Worm (Caenorhabditis elegans): Measurements from ENCODE around the gene vab-15.

vab-15 gene

ce11 chrX:9837989-9838541 lies 9.0 kb upstream of the vab-15 start, which contains the start of gene ipla-2 (continued):
- TF ChIP-seq lin-13 (GFP tag; optimal IDR thresholded peaks at IDR 0.05) (no peak), ceh-82 (tag; optimal IDR thresholded peaks at IDR 0.05) (no peak), ZK546.5 (tag; optimal IDR thresholded peaks at IDR 0.05) (no peak), lim-7 (GFP tag; IDR thresholded peaks at IDR 0.05) (no peak), Y105C5A.15 (GFP tag; IDR thresholded peaks at IDR 0.05) (no peak), unc-39 (tag; optimal IDR thresholded peaks at IDR 0.05) (no peak), unc-62 (GFP tag; optimal IDR thresholded peaks at IDR 0.05 in 1 of 2) (no peak), unc-62 (tag; optimal IDR thresholded peaks at IDR 0.05) (no peak), set-16 (GFP tag; IDR thresholded peaks at IDR 0.05) (no peak), aha-1 (tag) (peak; percentile 97), nhr-10 (tag; optimal IDR thresholded peaks at IDR 0.05) (no peak), nhr-28 (tag; optimal IDR thresholded peaks at IDR 0.05) (peak; percentile 46), mxl-3 (GFP tag; optimal IDR thresholded peaks at IDR 0.05) (peak; percentile 95), duxl-1 (tag; optimal IDR thresholded peaks at IDR 0.05; ENCODE audit: poor library complexity) (no peak), T26A8.4 (GFP tag; IDR thresholded peaks at IDR 0.05) (no peak), hif-1 (tag; optimal IDR thresholded peaks at IDR 0.05) (peak in 1 of 2 experiments; percentile 61), F26F4.8 (GFP tag; conservative IDR thresholded peaks at IDR 0.05) (no peak), zfp-2 (tag; optimal IDR thresholded peaks at IDR 0.05) (no peak), dpl-1 (GFP tag; optimal IDR thresholded peaks at IDR 0.05) (peak; percentile 45), nhr-111 (GFP tag; optimal IDR thresholded peaks at IDR 0.05) (no peak), pha-4 (GFP tag; IDR thresholded peaks at IDR 0.05) (no peak), pha-4 (tag; optimal IDR thresholded peaks at IDR 0.05) (peak; percentile 64), tra-1 (GFP tag; IDR thresholded peaks at IDR 0.05) (no peak; the same call in 1 of the 2 replicates), attf-4 (tag; optimal IDR thresholded peaks at IDR 0.05) (no peak)

DNA sequence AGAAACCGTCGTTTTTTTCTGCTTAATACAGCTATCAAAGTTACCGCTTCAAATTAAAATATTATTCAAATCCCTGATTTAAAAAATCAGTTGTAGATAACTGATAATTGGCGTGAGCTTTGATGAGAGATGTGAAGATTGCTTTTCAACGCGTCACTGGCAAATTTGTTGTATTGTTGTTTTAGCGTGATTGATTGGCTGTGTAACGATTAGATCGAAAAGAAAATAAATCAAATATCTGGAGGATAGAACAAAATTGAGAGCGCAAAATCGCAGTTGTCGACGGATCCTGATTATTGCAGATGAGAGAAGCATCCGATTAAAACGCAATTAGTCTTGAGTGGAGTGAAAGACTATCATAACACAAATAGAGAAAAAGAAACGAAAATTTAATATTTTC lies 6.2 kb upstream of the vab-15 start:
- no peak for TF ChIP-seq hmg-1.1 (GFP tag; IDR thresholded peaks at IDR 0.05)
- TF ChIP-seq zip-2 (tag; optimal IDR thresholded peaks at IDR 0.05), result no peak
- TF ChIP-seq nhr-42 (GFP tag; IDR thresholded peaks at IDR 0.05), result no peak
- TF ChIP-seq mep-1 (tag; optimal IDR thresholded peaks at IDR 0.05), result no peak
- TF ChIP-seq ama-1 (optimal IDR thresholded peaks at IDR 0.05), result no peak
- no peak for TF ChIP-seq zfp-3 (GFP tag; conservative IDR thresholded peaks at IDR 0.05)
- TF ChIP-seq daf-12 (tag; optimal IDR thresholded peaks at IDR 0.05), result no peak
- no peak for TF ChIP-seq mxl-2 (GFP tag; conservative IDR thresholded peaks at IDR 0.05)
- TF ChIP-seq daf-16 (GFP tag; optimal IDR thresholded peaks at IDR 0.05), result peak in 1 of 2 experiments; percentile 30
- TF ChIP-seq daf-16 (tag; optimal IDR thresholded peaks at IDR 0.05), result no peak
- TF ChIP-seq mdt-29 (GFP tag; IDR thresholded peaks at IDR 0.05), result no peak
- no peak for TF ChIP-seq zip-11 (GFP tag; IDR thresholded peaks at IDR 0.05)
- TF ChIP-seq nhr-41 (GFP tag; IDR thresholded peaks at IDR 0.05), result no peak
- TF ChIP-seq spr-1 (tag; optimal IDR thresholded peaks at IDR 0.05), result no peak
- no peak for TF ChIP-seq nhr-77 (tag; optimal IDR thresholded peaks at IDR 0.05)
- TF ChIP-seq dmd-9 (GFP tag; IDR thresholded peaks at IDR 0.05), result no peak
- TF ChIP-seq nhr-102 (tag; optimal IDR thresholded peaks at IDR 0.05), result no peak
- TF ChIP-seq unc-62 (GFP tag; optimal IDR thresholded peaks at IDR 0.05 in 1 of 2), result peak in 1 of 2 experiments; percentile 47
- no peak for TF ChIP-seq unc-62 (tag; optimal IDR thresholded peaks at IDR 0.05)

DNA sequence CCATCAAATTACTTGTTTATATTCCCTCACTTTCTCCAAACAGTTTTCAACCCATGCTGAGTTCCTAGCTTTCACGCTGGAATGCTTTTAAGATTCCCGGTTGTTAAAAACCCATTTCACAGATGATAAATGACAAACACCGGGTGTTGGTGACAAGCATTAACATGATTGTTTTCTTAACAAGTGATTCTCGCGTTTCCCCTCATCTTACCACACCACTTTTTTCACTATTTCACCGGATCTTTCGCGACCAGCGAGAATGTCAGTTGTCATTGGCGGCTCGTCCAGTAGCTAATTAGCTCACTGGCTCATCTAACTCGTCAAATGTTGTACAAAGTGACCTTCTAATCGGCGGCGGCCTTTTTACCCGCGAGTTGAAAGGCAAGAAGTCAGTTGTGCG lies 5.0 kb upstream of the vab-15 start:
- TF ChIP-seq nhr-42 (GFP tag; IDR thresholded peaks at IDR 0.05) (no peak), Y105C5A.15 (GFP tag; IDR thresholded peaks at IDR 0.05) (no peak), unc-62 (GFP tag; optimal IDR thresholded peaks at IDR 0.05 in 1 of 2) (peak in 1 of 2 experiments; percentile 87), unc-62 (tag; optimal IDR thresholded peaks at IDR 0.05) (no peak), hlh-11 (tag; optimal IDR thresholded peaks at IDR 0.05) (peak; percentile 27), daf-16 (GFP tag; optimal IDR thresholded peaks at IDR 0.05) (peak in 1 of 2 experiments; percentile 79), daf-16 (tag; optimal IDR thresholded peaks at IDR 0.05) (no peak), aha-1 (tag) (peak; percentile 38)
